Worm (Caenorhabditis elegans): Measurements from ENCODE around the gene C53C7.3.

The C53C7.3 gene

ce11 chrX:13048258-13048657, at the start of gene C53C7.3:
Gene C53C7.3 (plus strand): TSS chrX:13048558.
- TF ChIP-seq dao-5 (tag; optimal IDR thresholded peaks at IDR 0.05) (no peak), him-1 (tag; optimal IDR thresholded peaks at IDR 0.05) (no peak), W03F9.2 (tag; optimal IDR thresholded peaks at IDR 0.05) (no peak)

ce11 chrX:12999567-12999966, 48.8 kb upstream of the C53C7.3 start:
- TF ChIP-seq dao-5 (tag; optimal IDR thresholded peaks at IDR 0.05) = no peak
- TF ChIP-seq him-1 (tag; optimal IDR thresholded peaks at IDR 0.05) = no peak
- TF ChIP-seq W03F9.2 (tag; optimal IDR thresholded peaks at IDR 0.05) = no peak

- TF ChIP-seq W03F9.2 (tag; optimal IDR thresholded peaks at IDR 0.05) = no peak
- TF ChIP-seq dao-5 (tag; optimal IDR thresholded peaks at IDR 0.05) = no peak
- TF ChIP-seq him-1 (tag; optimal IDR thresholded peaks at IDR 0.05) = no peak
Observed at ce11 chrX:13000837-13001236, 47.5 kb upstream of the C53C7.3 start.

DNA sequence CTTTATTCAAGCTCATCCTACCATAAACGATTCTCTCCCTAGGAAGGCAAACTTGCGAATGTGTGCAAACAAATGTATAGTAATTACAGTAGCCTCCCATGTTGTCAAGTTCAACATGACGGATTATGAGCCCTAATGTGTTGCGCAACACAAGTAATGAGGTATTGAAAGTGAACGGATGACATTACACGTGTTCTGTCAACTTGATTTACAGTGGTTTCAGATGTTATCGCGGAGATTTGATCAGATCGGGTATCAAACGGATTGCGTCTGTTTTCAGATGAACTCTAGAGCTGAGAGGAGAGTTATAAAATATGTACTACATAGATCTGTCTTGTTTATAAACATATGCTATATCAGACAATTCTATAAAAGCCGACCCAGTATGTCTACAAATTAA, 46.0 kb upstream of the C53C7.3 start:
- TF ChIP-seq W03F9.2 (tag; optimal IDR thresholded peaks at IDR 0.05) = no peak
- TF ChIP-seq dao-5 (tag; optimal IDR thresholded peaks at IDR 0.05) = no peak
- no peak for TF ChIP-seq him-1 (tag; optimal IDR thresholded peaks at IDR 0.05)

DNA sequence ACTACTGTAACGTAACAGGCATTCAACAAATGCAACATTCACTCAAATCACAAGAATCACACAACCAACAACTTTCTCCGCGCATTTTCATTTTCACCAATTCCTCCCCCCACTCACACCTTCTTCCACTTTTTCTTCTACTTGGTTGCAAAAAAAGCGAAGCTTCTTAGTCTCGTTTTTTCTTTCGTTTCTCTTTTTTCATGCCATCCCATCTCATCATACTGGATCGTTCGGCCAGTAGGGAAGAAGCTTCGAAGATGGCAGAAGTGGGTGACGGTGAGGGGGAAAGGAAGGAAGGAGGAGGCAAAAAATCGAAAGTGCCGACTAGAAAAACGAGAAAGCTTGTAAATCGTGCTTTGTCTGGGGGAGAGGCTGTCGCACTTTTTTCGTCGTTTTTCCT, 45.3 kb upstream of the C53C7.3 start:
- TF ChIP-seq dao-5 (tag; optimal IDR thresholded peaks at IDR 0.05) = no peak
- no peak for TF ChIP-seq him-1 (tag; optimal IDR thresholded peaks at IDR 0.05)
- no peak for TF ChIP-seq W03F9.2 (tag; optimal IDR thresholded peaks at IDR 0.05)

- TF ChIP-seq him-1 (tag; optimal IDR thresholded peaks at IDR 0.05) (no peak), W03F9.2 (tag; optimal IDR thresholded peaks at IDR 0.05) (no peak), dao-5 (tag; optimal IDR thresholded peaks at IDR 0.05) (no peak)
Observed at ce11 chrX:13004491-13005093, 43.8 kb upstream of the C53C7.3 start.

ce11 chrX:13005730-13006129, 42.6 kb upstream of the C53C7.3 start:
- TF ChIP-seq him-1 (tag; optimal IDR thresholded peaks at IDR 0.05) = no peak
- no peak for TF ChIP-seq dao-5 (tag; optimal IDR thresholded peaks at IDR 0.05)
- no peak for TF ChIP-seq W03F9.2 (tag; optimal IDR thresholded peaks at IDR 0.05)

DNA sequence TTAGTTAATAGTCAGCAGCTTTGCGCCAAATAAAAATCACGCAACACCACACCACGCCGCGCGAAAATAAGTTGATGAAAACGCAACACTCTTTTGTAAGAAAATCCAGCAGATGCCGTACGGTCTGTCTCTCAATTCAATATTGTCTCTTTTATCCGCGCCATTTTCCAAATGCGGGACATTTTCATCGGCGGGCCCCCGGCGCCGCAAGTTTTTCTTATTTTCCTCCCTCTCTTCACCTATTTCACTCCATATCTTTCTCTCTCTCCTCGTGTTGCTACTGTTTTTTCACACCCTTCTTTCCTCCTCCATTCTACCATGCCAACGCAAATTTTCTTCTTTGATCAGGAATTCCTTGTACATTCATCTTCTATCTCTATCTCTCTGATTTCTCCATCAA, 42.0 kb upstream of the C53C7.3 start:
- TF ChIP-seq dao-5 (tag; optimal IDR thresholded peaks at IDR 0.05) = no peak
- TF ChIP-seq him-1 (tag; optimal IDR thresholded peaks at IDR 0.05) = no peak
- TF ChIP-seq W03F9.2 (tag; optimal IDR thresholded peaks at IDR 0.05) = no peak

DNA sequence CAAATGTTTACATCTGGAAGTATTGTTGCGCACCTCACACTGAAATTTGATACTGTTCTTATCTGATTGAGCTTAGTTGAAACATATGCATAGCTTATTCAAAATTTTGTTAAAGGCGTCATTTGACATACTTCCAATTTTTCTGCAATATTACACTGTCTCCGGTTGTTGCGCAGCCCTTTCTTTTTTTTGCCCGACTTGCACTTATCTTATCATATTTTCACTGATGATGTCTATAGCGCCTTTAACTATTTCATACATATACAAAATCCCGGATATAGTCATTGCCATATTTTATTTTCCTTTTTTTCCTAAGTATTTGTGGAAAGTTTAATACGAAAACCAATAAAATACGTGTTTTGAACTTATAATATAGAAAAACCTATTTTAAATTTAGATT, 41.6 kb upstream of the C53C7.3 start:
- TF ChIP-seq dao-5 (tag; optimal IDR thresholded peaks at IDR 0.05) (no peak), W03F9.2 (tag; optimal IDR thresholded peaks at IDR 0.05) (no peak), him-1 (tag; optimal IDR thresholded peaks at IDR 0.05) (no peak)

DNA sequence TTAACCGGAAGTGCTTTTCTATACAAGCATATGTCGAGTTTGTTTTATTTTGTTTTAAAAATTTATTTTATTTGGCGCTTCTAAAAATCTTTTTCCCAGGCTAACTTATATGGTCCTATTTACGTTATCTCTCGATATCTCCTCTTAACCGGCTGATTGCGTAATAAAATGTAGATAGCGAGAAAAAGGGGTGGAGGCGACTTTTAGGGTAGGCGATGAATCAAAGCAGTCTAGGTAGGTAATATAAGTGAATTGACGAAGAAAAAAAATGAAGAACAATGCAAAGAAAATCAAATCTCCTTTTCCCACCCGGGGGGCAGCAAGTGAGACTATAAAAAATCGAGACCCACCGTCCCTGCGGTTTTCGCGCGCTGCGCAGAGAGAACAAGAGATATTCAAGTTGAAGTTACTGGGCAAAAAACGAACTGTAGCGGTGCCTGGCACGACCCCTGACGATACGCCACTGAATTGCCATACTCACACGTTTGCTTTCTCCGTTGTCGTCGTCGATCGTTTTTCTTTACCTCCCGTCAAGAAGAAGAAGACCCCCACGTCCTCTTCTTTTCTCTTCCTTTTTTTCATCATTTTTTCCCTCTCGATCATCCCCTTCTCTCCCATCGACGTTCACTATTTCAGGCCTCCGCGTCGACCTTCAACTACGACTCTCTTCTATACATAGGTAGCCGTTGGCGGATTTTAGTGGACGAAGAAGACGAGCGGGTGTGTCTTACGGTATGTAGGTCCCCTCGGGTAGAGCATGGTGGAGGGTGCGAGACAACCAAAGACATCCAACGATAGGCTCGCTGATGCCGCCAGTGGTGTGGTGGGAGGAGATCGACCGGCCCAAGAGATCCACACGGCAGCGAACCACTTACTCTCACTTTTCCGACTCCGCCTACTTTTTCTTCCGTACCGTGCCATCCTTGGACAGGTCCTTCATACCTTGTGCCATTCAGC, 40.2 kb upstream of the C53C7.3 start, which contains the start of gene nhr-25:
Gene nhr-25, plus strand, starts transcription at position 637 of the 957 bp plus-strand sequence.
- TF ChIP-seq W03F9.2 (tag; optimal IDR thresholded peaks at IDR 0.05) = no peak
- no peak for TF ChIP-seq him-1 (tag; optimal IDR thresholded peaks at IDR 0.05)
- no peak for TF ChIP-seq dao-5 (tag; optimal IDR thresholded peaks at IDR 0.05)

- TF ChIP-seq him-1 (tag; optimal IDR thresholded peaks at IDR 0.05) (no peak), W03F9.2 (tag; optimal IDR thresholded peaks at IDR 0.05) (no peak), dao-5 (tag; optimal IDR thresholded peaks at IDR 0.05) (no peak)
Observed at ce11 chrX:13008895-13009294, 39.5 kb upstream of the C53C7.3 start.

DNA sequence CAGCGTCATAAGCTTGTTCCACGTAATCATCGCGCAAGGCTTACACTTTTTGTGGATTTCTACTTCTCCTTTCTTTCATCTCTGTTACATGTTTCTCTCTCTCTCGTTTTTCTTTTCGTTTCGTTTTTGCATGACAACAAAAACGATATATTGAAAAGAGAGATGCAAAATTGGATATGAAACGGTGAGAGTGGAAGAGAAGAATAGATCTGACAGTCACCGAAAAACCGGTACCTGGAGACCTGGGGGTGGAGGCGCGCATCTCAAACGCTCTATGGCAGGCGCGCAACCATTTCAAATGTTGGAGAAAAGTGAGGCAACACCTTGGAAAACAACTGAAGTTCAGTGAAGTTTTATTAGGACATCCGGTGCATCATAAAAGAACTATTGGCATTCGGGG, 38.7 kb upstream of the C53C7.3 start:
- no peak for TF ChIP-seq W03F9.2 (tag; optimal IDR thresholded peaks at IDR 0.05)
- TF ChIP-seq dao-5 (tag; optimal IDR thresholded peaks at IDR 0.05) = no peak
- TF ChIP-seq him-1 (tag; optimal IDR thresholded peaks at IDR 0.05) = no peak

ce11 chrX:13011897-13012296, 36.5 kb upstream of the C53C7.3 start:
- TF ChIP-seq him-1 (tag; optimal IDR thresholded peaks at IDR 0.05) = no peak
- TF ChIP-seq W03F9.2 (tag; optimal IDR thresholded peaks at IDR 0.05) = no peak
- TF ChIP-seq dao-5 (tag; optimal IDR thresholded peaks at IDR 0.05) = no peak

DNA sequence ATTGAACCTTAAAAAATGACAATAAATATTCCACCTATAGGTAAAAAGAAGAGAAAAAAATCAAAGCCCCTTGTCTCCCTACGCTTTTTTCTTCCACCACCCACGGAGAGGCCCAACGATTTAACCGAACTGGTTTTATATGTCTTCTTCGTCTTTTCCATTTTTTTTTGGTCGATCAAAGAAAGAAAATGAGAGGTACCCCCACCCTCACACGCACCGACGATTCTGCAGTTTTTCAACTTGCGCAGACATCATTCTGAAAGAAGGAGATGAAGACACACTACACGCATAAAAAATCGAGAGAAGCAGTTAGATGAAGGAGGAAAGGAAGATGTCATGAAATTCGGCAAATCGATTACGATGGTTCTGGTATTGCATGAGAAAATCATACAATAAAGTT, 34.0 kb upstream of the C53C7.3 start:
- TF ChIP-seq W03F9.2 (tag; optimal IDR thresholded peaks at IDR 0.05) = no peak
- no peak for TF ChIP-seq him-1 (tag; optimal IDR thresholded peaks at IDR 0.05)
- no peak for TF ChIP-seq dao-5 (tag; optimal IDR thresholded peaks at IDR 0.05)

Data from whole organism, L4/young adult.